Worm (Caenorhabditis elegans): ENCODE results near the gene ZK354.9.

ZK354.9 gene

ce11 chrIV:5290547-5290946, 17.4 kb downstream of the ZK354.9 start, which contains the start of gene nlp-47:
nlp-47 (plus strand) TSS chrIV:5290847.
- TF ChIP-seq hmbx-1 (tag; optimal IDR thresholded peaks at IDR 0.05) (no peak), hnd-1 (tag; optimal IDR thresholded peaks at IDR 0.05) (no peak), aly-1 (tag; optimal IDR thresholded peaks at IDR 0.05) (no peak), scrt-1 (GFP tag; IDR thresholded peaks at IDR 0.05) (no peak), flt-1 (GFP tag; IDR thresholded peaks at IDR 0.05) (no peak), sea-1 (GFP tag; conservative IDR thresholded peaks at IDR 0.05) (no peak), ama-1 (optimal IDR thresholded peaks at IDR 0.05) (no peak), F13C5.2 (tag; optimal IDR thresholded peaks at IDR 0.05) (no peak)

- TF ChIP-seq ets-7 (tag; optimal IDR thresholded peaks at IDR 0.05) (no peak), aly-1 (tag; optimal IDR thresholded peaks at IDR 0.05) (no peak), ama-1 (optimal IDR thresholded peaks at IDR 0.05) (no peak), hmbx-1 (tag; optimal IDR thresholded peaks at IDR 0.05) (no peak), pes-1 (GFP tag; IDR thresholded peaks at IDR 0.05) (no peak), ceh-13 (GFP tag; optimal IDR thresholded peaks at IDR 0.05) (no peak), tbx-37 (GFP tag; conservative IDR thresholded peaks at IDR 0.05) (no peak), hnd-1 (tag; optimal IDR thresholded peaks at IDR 0.05) (no peak), B0310.2 (tag; optimal IDR thresholded peaks at IDR 0.05) (no peak), tbx-11 (GFP tag; IDR thresholded peaks at IDR 0.05) (no peak), scrt-1 (GFP tag; IDR thresholded peaks at IDR 0.05) (no peak)
These were observed 19.0 kb downstream of the ZK354.9 start for ce11 chrIV:5288932-5289331.

DNA sequence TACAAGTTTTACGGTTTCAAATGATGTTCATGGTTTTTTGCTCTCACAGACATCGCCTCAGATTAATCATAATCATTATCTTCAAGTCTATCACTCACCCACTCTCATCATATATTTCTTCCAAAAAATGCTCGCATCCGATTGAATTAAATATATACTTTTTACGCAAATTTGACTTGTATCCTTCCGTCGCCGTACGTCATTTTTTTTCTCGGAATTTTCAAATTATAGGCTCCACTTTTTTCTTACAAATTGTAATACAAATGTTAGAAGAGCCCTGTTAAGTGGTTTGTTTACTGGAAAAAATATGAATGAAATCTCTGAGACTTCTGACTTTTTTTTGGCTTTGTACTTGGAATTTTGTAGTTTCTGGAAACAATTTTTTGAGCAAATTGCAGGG, 20.8 kb downstream of the ZK354.9 start:
- no peak for TF ChIP-seq ceh-36 (tag; optimal IDR thresholded peaks at IDR 0.05)
- TF ChIP-seq tbx-11 (GFP tag; IDR thresholded peaks at IDR 0.05) = no peak
- no peak for TF ChIP-seq flt-1 (GFP tag; IDR thresholded peaks at IDR 0.05)
- no peak for TF ChIP-seq B0310.2 (tag; optimal IDR thresholded peaks at IDR 0.05)
- TF ChIP-seq aly-1 (tag; optimal IDR thresholded peaks at IDR 0.05) = no peak
- no peak for TF ChIP-seq tra-4 (tag; optimal IDR thresholded peaks at IDR 0.05)
- TF ChIP-seq hmg-4 (GFP tag; optimal IDR thresholded peaks at IDR 0.05) = no peak
- TF ChIP-seq hnd-1 (tag; optimal IDR thresholded peaks at IDR 0.05) = no peak
- no peak for TF ChIP-seq ets-7 (tag; optimal IDR thresholded peaks at IDR 0.05)
- TF ChIP-seq hmbx-1 (tag; optimal IDR thresholded peaks at IDR 0.05) = no peak
- TF ChIP-seq tbx-37 (GFP tag; conservative IDR thresholded peaks at IDR 0.05) = no peak
- TF ChIP-seq ceh-13 (GFP tag; optimal IDR thresholded peaks at IDR 0.05) = no peak
- no peak for TF ChIP-seq F13C5.2 (tag; optimal IDR thresholded peaks at IDR 0.05)
- TF ChIP-seq sea-1 (GFP tag; conservative IDR thresholded peaks at IDR 0.05) = no peak
- TF ChIP-seq ama-1 (optimal IDR thresholded peaks at IDR 0.05) = no peak
- TF ChIP-seq scrt-1 (GFP tag; IDR thresholded peaks at IDR 0.05) = no peak
- TF ChIP-seq pes-1 (GFP tag; IDR thresholded peaks at IDR 0.05) = no peak

DNA sequence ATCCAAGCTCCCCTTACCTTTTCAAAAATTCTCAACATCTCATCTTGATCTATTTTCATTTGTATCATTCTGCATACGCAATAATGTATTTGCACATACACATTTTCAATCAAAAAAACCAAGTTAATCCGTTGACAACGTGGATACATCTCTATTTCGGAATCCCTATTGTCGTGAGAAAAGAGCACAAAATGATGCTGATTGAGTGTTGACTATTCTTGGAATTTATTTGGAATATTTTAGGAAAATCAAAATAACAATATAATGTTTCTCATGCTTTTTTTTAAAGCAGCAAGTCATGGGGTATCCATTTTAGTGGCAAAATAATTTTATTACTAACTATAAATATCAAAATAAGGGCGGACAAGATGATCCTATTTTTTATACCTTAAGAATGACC, 26.5 kb downstream of the ZK354.9 start:
- TF ChIP-seq flt-1 (GFP tag; IDR thresholded peaks at IDR 0.05) (no peak), ets-7 (tag; optimal IDR thresholded peaks at IDR 0.05) (no peak)

- TF ChIP-seq ceh-36 (tag; optimal IDR thresholded peaks at IDR 0.05) (no peak), scrt-1 (GFP tag; IDR thresholded peaks at IDR 0.05) (no peak), tbx-11 (GFP tag; IDR thresholded peaks at IDR 0.05) (no peak), hnd-1 (tag; optimal IDR thresholded peaks at IDR 0.05) (no peak), flt-1 (GFP tag; IDR thresholded peaks at IDR 0.05) (no peak), tra-4 (tag; optimal IDR thresholded peaks at IDR 0.05) (no peak), aly-1 (tag; optimal IDR thresholded peaks at IDR 0.05) (no peak), B0310.2 (tag; optimal IDR thresholded peaks at IDR 0.05) (no peak), ama-1 (optimal IDR thresholded peaks at IDR 0.05) (no peak), hmg-4 (GFP tag; optimal IDR thresholded peaks at IDR 0.05) (no peak), pes-1 (GFP tag; IDR thresholded peaks at IDR 0.05) (no peak), hmbx-1 (tag; optimal IDR thresholded peaks at IDR 0.05) (no peak), ets-7 (tag; optimal IDR thresholded peaks at IDR 0.05) (no peak), sea-1 (GFP tag; conservative IDR thresholded peaks at IDR 0.05) (no peak), tbx-37 (GFP tag; conservative IDR thresholded peaks at IDR 0.05) (no peak), ceh-13 (GFP tag; optimal IDR thresholded peaks at IDR 0.05) (no peak), F13C5.2 (tag; optimal IDR thresholded peaks at IDR 0.05) (no peak)
These were observed 30.2 kb downstream of the ZK354.9 start, which contains the start of gene F36H12.17 for ce11 chrIV:5277752-5278151. F36H12.17 (minus strand) TSS chrIV:5277852.

ce11 chrIV:5274123-5274581, 33.8 kb downstream of the ZK354.9 start, which contains the start of gene slfl-4:
slfl-4 (plus strand) TSS chrIV:5274531.
- TF ChIP-seq hmg-4 (GFP tag; optimal IDR thresholded peaks at IDR 0.05) (no peak), B0310.2 (tag; optimal IDR thresholded peaks at IDR 0.05) (no peak), ets-7 (tag; optimal IDR thresholded peaks at IDR 0.05) (no peak), sea-1 (GFP tag; conservative IDR thresholded peaks at IDR 0.05) (no peak), tra-4 (tag; optimal IDR thresholded peaks at IDR 0.05) (no peak), tbx-11 (GFP tag; IDR thresholded peaks at IDR 0.05) (no peak), ceh-36 (tag; optimal IDR thresholded peaks at IDR 0.05) (no peak), aly-1 (tag; optimal IDR thresholded peaks at IDR 0.05) (no peak), F13C5.2 (tag; optimal IDR thresholded peaks at IDR 0.05) (no peak), ama-1 (optimal IDR thresholded peaks at IDR 0.05) (no peak), flt-1 (GFP tag; IDR thresholded peaks at IDR 0.05) (no peak), tbx-37 (GFP tag; conservative IDR thresholded peaks at IDR 0.05) (no peak), ceh-13 (GFP tag; optimal IDR thresholded peaks at IDR 0.05) (no peak), pes-1 (GFP tag; IDR thresholded peaks at IDR 0.05) (no peak), hnd-1 (tag; optimal IDR thresholded peaks at IDR 0.05) (no peak), hmbx-1 (tag; optimal IDR thresholded peaks at IDR 0.05) (no peak)

DNA sequence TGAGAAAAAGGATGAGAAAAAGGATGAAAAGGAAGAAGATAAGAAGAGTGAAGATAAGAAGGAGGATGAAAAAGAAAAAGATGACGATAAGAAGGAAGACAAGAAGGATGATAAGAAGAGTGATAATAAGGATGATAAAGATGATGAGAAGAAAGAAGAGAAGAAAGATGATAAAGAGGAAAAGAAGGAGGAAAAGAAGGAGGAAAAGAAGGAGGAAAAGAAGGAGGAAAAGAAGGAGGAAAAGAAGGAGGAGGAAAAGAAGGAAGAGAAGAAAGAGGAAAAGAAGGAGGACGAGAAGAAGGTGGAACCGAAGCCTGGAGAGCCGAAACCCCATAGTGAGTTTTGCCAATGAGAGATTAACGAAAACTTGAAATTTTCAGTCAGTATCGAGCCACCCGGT, 34.6 kb downstream of the ZK354.9 start:
- TF ChIP-seq B0310.2 (tag; optimal IDR thresholded peaks at IDR 0.05) (no peak), ets-7 (tag; optimal IDR thresholded peaks at IDR 0.05) (no peak), pes-1 (GFP tag; IDR thresholded peaks at IDR 0.05) (no peak), sea-1 (GFP tag; conservative IDR thresholded peaks at IDR 0.05) (no peak), tra-4 (tag; optimal IDR thresholded peaks at IDR 0.05) (no peak), F13C5.2 (tag; optimal IDR thresholded peaks at IDR 0.05) (no peak)

ce11 chrIV:5272518-5272917, 35.4 kb downstream of the ZK354.9 start, which contains the start of gene F36H12.3:
F36H12.3 (plus strand) TSS chrIV:5272818.
- TF ChIP-seq tbx-37 (GFP tag; conservative IDR thresholded peaks at IDR 0.05) (no peak), B0310.2 (tag; optimal IDR thresholded peaks at IDR 0.05) (no peak), F13C5.2 (tag; optimal IDR thresholded peaks at IDR 0.05) (no peak), aly-1 (tag; optimal IDR thresholded peaks at IDR 0.05) (no peak), pes-1 (GFP tag; IDR thresholded peaks at IDR 0.05) (no peak), hmbx-1 (tag; optimal IDR thresholded peaks at IDR 0.05) (no peak), ets-7 (tag; optimal IDR thresholded peaks at IDR 0.05) (no peak), flt-1 (GFP tag; IDR thresholded peaks at IDR 0.05) (no peak), hnd-1 (tag; optimal IDR thresholded peaks at IDR 0.05) (no peak), hmg-4 (GFP tag; optimal IDR thresholded peaks at IDR 0.05) (no peak), tbx-11 (GFP tag; IDR thresholded peaks at IDR 0.05) (no peak), scrt-1 (GFP tag; IDR thresholded peaks at IDR 0.05) (no peak), ceh-36 (tag; optimal IDR thresholded peaks at IDR 0.05) (no peak)

Measured in whole organism, early embryonic.